Worm (Caenorhabditis elegans): ENCODE results near the gene mes-1.

DNA sequence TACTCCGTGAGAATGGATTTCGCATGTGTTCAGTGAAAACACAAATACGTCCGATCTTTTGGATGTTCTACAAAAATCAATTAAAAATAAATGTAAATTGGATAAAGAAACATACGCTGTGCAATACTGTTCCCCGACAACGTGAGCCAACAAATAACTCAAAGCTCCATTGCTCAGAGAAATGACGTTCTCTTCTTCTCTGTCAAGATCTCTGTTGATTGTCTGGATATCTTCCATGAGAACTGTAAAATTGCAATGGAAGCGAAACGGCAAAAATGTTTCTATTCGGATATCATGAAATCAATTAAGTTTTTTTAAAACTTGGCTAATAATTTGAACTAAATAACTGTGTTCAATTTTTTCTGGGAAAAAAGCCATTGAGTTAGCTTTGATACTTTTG is 39.4 kb downstream of the mes-1 start:
- TF ChIP-seq egl-27 (tag; optimal IDR thresholded peaks at IDR 0.05): no peak
- no peak for TF ChIP-seq lin-13 (GFP tag; optimal IDR thresholded peaks at IDR 0.05)
- no peak for TF ChIP-seq nhr-10 (tag; optimal IDR thresholded peaks at IDR 0.05)
- no peak for TF ChIP-seq F49E8.2 (tag; optimal IDR thresholded peaks at IDR 0.05; ENCODE audit: borderline replicate concordance)
